Fruit fly (Drosophila melanogaster): ENCODE measurements around the gene Set.

Gene Set

DNA sequence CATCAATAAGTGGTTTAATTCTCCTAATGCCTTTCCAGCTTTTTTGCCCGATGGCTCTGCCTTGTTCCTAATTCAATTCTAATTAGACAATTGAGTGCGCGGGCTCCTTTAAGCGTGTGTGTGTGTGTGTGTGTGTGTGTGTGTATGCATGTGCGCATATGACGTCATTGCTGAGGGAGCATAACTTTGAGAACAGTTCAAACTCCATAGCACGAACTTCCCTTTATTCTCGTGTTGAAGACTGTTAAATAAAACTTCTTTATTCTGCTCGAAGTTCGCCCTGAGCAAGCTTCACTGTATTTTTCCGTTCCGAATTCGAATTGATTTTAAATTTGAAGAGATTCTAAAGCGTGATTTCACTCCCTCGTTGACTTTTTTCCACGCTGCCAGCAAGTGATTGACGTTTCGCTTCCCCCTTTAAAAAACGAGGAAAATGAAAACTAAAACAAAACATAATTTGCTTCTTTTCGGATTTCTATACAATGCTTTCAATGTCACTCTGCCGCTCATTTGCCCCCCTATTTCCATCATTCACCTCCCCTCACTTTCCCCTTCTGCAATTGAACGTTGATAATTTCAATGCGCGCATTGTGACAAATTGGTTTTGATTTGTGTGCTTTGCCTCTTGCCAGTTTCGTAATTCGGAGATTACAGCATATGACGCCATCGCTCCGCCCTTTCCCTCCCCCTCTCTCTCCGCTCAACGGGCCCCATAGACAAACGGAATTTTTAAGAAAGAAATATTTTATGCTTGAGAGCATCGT, 29.1 kb downstream of the Set start (continued):
- TF ChIP-seq CG4617 (GFP tag; optimal IDR thresholded peaks at IDR 0.05; ENCODE audit: borderline replicate concordance), result no peak
- TF ChIP-seq CG12236 (GFP tag; optimal IDR thresholded peaks at IDR 0.05), result no peak
- TF ChIP-seq CG3995 (GFP tag; optimal IDR thresholded peaks at IDR 0.05), result no peak
- peak; percentile 4 for TF ChIP-seq Bteb2 (GFP tag; optimal IDR thresholded peaks at IDR 0.05)
- TF ChIP-seq Sox100B (GFP tag; optimal IDR thresholded peaks at IDR 0.05), result no peak
- TF ChIP-seq CG32767 (GFP tag; IDR thresholded peaks at IDR 0.05), result no peak
- TF ChIP-seq chif (GFP tag; optimal IDR thresholded peaks at IDR 0.05), result no peak
- TF ChIP-seq Dref (GFP tag; IDR thresholded peaks at IDR 0.05), result no peak
- no peak for TF ChIP-seq yki (optimal IDR thresholded peaks at IDR 0.05)
- TF ChIP-seq ac (GFP tag; optimal IDR thresholded peaks at IDR 0.05), result no peak
- no peak for TF ChIP-seq CG12744 (GFP tag; optimal IDR thresholded peaks at IDR 0.05)
- TF ChIP-seq nom (GFP tag; optimal IDR thresholded peaks at IDR 0.05), result no peak
- TF ChIP-seq Ets65A (GFP tag), result no peak
- TF ChIP-seq ken (GFP tag; IDR thresholded peaks at IDR 0.05), result no peak
- no peak for TF ChIP-seq Asciz (GFP tag; optimal IDR thresholded peaks at IDR 0.05)
- no peak for TF ChIP-seq cad (GFP tag; optimal IDR thresholded peaks at IDR 0.05)
- no peak for TF ChIP-seq CG3726 (GFP tag; IDR thresholded peaks at IDR 0.05)
- TF ChIP-seq sr (GFP tag; IDR thresholded peaks at IDR 0.05), result no peak
- no peak for TF ChIP-seq gsb-n (tag; optimal IDR thresholded peaks at IDR 0.05)
- TF ChIP-seq MTF-1 (GFP tag; optimal IDR thresholded peaks at IDR 0.05; ENCODE audit: borderline replicate concordance), result no peak
- no peak for TF ChIP-seq Eip74EF (GFP tag; optimal IDR thresholded peaks at IDR 0.05)
- no peak for TF ChIP-seq so (GFP tag; IDR thresholded peaks at IDR 0.05)
- peak; percentile 77 for TF ChIP-seq oc (tag; optimal IDR thresholded peaks at IDR 0.05)
- no peak for TF ChIP-seq CG4854 (GFP tag; optimal IDR thresholded peaks at IDR 0.05)
- TF ChIP-seq CG33557 (GFP tag; optimal IDR thresholded peaks at IDR 0.05), result no peak
- TF ChIP-seq CG4730 (GFP tag; IDR thresholded peaks at IDR 0.05), result no peak
- no peak for TF ChIP-seq Hr51 (GFP tag; optimal IDR thresholded peaks at IDR 0.05)
- TF ChIP-seq kay (GFP tag; optimal IDR thresholded peaks at IDR 0.05), result no peak
- no peak for TF ChIP-seq kni (GFP tag; optimal IDR thresholded peaks at IDR 0.05)
- TF ChIP-seq sisA (GFP tag; IDR thresholded peaks at IDR 0.05), result no peak
- no peak for TF ChIP-seq Atf6 (GFP tag; IDR thresholded peaks at IDR 0.05)
- TF ChIP-seq luna (GFP tag; optimal IDR thresholded peaks at IDR 0.05), result no peak
- TF ChIP-seq Six4 (GFP tag; optimal IDR thresholded peaks at IDR 0.05), result no peak
- TF ChIP-seq Abd-B (GFP tag; optimal IDR thresholded peaks at IDR 0.05), result no peak
- TF ChIP-seq ato (GFP tag; IDR thresholded peaks at IDR 0.05; ENCODE audit: partially characterized antibody), result no peak
- no peak for TF ChIP-seq jigr1 (GFP tag; IDR thresholded peaks at IDR 0.05)
- no peak for TF ChIP-seq CG7357 (GFP tag; IDR thresholded peaks at IDR 0.05)
- TF ChIP-seq CG12769 (tag; optimal IDR thresholded peaks at IDR 0.05), result no peak
- TF ChIP-seq corto (GFP tag; optimal IDR thresholded peaks at IDR 0.05), result no peak
- no peak for TF ChIP-seq Opbp (GFP tag; IDR thresholded peaks at IDR 0.05; ENCODE audit: partially characterized antibody)
- no peak for TF ChIP-seq ap (GFP tag; IDR thresholded peaks at IDR 0.05)
- no peak for TF ChIP-seq CG17612 (GFP tag; IDR thresholded peaks at IDR 0.05)
- TF ChIP-seq CG10431 (GFP tag; optimal IDR thresholded peaks at IDR 0.05), result no peak
- TF ChIP-seq disco-r (GFP tag; optimal IDR thresholded peaks at IDR 0.05), result peak; percentile 49
- no peak for TF ChIP-seq Adf1 (GFP tag; IDR thresholded peaks at IDR 0.05)
- TF ChIP-seq Oli (tag; optimal IDR thresholded peaks at IDR 0.05), result peak; percentile 5
- TF ChIP-seq emc (GFP tag; optimal IDR thresholded peaks at IDR 0.05), result no peak
- no peak for TF ChIP-seq CG8359 (GFP tag; optimal IDR thresholded peaks at IDR 0.05; ENCODE audit: borderline replicate concordance)
- peak; percentile 6 for TF ChIP-seq CG2712 (tag; optimal IDR thresholded peaks at IDR 0.05)
- TF ChIP-seq CG1647 (GFP tag; optimal IDR thresholded peaks at IDR 0.05), result no peak

Measured in whole organism, embryonic.